Worm (Caenorhabditis elegans): ENCODE measurements around the gene chw-1.

chw-1 gene

DNA sequence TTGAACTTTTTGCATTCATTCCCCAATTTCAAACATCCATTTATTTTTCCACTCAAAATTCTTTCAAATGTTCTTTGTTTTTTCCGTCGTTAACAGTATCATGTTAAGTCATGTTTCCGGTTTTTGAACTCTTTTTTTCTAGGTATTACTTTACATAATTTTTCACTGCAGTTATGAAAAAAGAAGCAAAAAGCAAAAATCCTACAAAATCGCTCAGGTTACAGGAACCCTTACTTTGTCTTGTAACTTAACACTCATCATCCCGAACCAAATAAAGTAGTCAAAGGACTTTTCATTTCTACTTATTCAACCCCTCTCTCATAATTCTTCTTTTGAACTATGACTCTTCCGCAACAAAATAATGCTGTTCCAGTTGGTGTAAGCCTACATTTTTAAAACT, 29.4 kb downstream of the chw-1 start, which contains the start of gene aqp-5:
Gene aqp-5 (plus strand): TSS at position 301 of the 400 bp plus-strand sequence.
- TF ChIP-seq pax-1 (tag; optimal IDR thresholded peaks at IDR 0.05) = no peak
- no peak for TF ChIP-seq pqm-1 (tag; optimal IDR thresholded peaks at IDR 0.05)
- no peak for TF ChIP-seq mec-3 (tag; optimal IDR thresholded peaks at IDR 0.05; ENCODE audit: borderline replicate concordance)
- no peak for TF ChIP-seq ama-1 (optimal IDR thresholded peaks at IDR 0.05)
- TF ChIP-seq sox-2 (GFP tag; IDR thresholded peaks at IDR 0.05) = no peak
- TF ChIP-seq F13H6.1 (tag; optimal IDR thresholded peaks at IDR 0.05) = no peak
- TF ChIP-seq unc-55 (GFP tag; optimal IDR thresholded peaks at IDR 0.05) = no peak
- TF ChIP-seq sox-4 (tag; optimal IDR thresholded peaks at IDR 0.05) = no peak
- no peak for TF ChIP-seq hlh-8 (tag; optimal IDR thresholded peaks at IDR 0.05)
- TF ChIP-seq K02D7.2 (tag; optimal IDR thresholded peaks at IDR 0.05) = no peak
- no peak for TF ChIP-seq dmd-4 (tag; optimal IDR thresholded peaks at IDR 0.05; ENCODE audit: borderline replicate concordance)
- TF ChIP-seq unc-86 (tag; optimal IDR thresholded peaks at IDR 0.05) = no peak
- TF ChIP-seq Y22D7AL.16 (tag; optimal IDR thresholded peaks at IDR 0.05) = no peak
- no peak for TF ChIP-seq ceh-9 (tag; optimal IDR thresholded peaks at IDR 0.05)
- no peak for TF ChIP-seq C08G9.2 (tag; optimal IDR thresholded peaks at IDR 0.05)
- TF ChIP-seq hlh-30 (tag; optimal IDR thresholded peaks at IDR 0.05; ENCODE audit: insufficient read depth) = no peak

DNA sequence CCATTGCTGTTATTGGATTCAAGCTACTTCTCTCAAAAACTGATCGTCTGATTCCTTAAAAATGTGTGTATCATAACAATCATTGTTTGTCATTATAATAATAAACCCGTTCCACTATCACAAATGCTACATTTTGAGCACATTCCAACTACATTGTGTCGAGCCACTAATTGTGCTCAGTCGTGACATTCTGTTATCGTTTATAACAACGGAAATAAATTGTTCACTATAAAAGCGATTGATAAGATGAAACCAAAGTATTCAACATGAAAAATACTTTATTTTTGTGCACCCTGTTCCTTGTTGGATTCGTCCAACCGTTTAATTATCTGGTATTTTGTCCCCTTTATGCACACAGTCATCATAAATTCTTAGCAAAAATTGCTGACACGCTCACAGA, 31.1 kb downstream of the chw-1 start, which contains the start of gene ugt-33:
Gene ugt-33 (plus strand): TSS at position 260 of the 400 bp plus-strand sequence.
- TF ChIP-seq unc-86 (tag; optimal IDR thresholded peaks at IDR 0.05) (no peak), K09A11.1 (tag; optimal IDR thresholded peaks at IDR 0.05; ENCODE audit: insufficient read depth) (no peak)

DNA sequence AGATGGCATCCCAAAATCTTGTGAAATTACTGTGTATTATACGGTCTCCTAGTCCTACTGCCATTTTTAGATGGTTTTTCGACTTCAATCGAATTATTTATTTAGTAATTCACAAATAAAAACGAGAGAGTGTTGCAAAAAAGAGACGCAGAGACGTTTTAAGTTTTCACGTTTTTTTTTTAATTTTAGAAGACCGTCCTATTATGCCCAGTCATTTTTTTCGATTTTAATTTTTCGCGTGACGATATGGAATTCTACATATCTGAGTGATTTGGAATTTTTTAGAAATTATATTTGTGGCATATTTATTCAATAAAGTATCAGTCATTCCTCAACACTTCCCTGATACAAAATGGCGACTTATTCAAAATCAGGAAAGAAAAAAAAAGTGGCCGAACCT, 34.7 kb downstream of the chw-1 start, which contains the start of gene C35A5.4:
Gene C35A5.4 (plus strand): TSS at position 301 of the 400 bp plus-strand sequence.
- TF ChIP-seq ets-4 (tag; optimal IDR thresholded peaks at IDR 0.05) = no peak

DNA sequence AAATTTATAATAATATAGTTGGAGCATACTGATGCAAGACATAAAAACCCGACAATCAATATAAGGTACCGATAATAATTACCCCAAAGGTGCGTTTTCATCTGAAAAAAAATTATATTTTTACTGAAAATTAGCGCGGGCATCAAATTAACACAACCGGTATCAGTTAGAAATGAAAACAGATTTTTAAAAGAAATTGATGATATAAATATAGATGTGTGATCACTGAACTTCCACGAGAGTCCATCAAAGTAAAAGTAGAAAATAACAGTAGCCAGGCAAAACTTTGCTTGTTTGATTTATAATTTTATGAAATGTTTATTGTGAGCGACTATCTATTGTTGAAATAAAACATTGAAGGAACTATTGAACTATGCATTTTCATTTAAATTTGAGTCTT, 39.2 kb downstream of the chw-1 start, which contains the start of gene C35A5.3:
Gene C35A5.3 (minus strand): TSS at position 101 of the 400 bp plus-strand sequence.
- no peak for TF ChIP-seq sdc-2 (tag; optimal IDR thresholded peaks at IDR 0.05)
- no peak for TF ChIP-seq ama-1 (optimal IDR thresholded peaks at IDR 0.05)
- no peak for TF ChIP-seq mec-3 (tag; optimal IDR thresholded peaks at IDR 0.05; ENCODE audit: borderline replicate concordance)

DNA sequence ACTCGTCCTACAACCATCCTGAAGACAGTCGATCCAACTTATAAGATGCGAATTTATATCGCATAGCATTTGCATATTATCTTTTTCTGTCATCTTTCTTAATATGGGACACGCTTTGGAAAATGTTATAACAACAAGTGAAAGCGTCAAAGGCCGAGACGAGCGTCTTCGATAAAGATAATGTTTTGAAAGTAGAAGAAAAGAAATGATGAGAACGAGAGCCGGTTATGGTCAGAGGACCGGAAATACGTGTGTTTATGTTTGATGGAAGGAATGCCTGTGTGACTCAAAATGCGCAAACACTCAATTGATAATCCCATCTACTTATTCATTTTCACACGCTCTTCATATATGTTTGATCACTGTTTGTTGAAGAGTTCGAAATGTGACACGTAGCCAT, 40.9 kb downstream of the chw-1 start, which contains the start of gene C35A5.11:
Gene C35A5.11 (minus strand): TSS at position 101 of the 400 bp plus-strand sequence.
- no peak for TF ChIP-seq ceh-18 (tag; optimal IDR thresholded peaks at IDR 0.05)
- no peak for TF ChIP-seq ztf-16 (tag; optimal IDR thresholded peaks at IDR 0.05)
- TF ChIP-seq nhr-11 (tag; optimal IDR thresholded peaks at IDR 0.05) = no peak
- TF ChIP-seq ceh-6 (GFP tag; optimal IDR thresholded peaks at IDR 0.05) = no peak
- no peak for TF ChIP-seq elt-4 (tag; optimal IDR thresholded peaks at IDR 0.05)
- no peak for TF ChIP-seq dmd-4 (tag; optimal IDR thresholded peaks at IDR 0.05; ENCODE audit: borderline replicate concordance)
- TF ChIP-seq ama-1 (optimal IDR thresholded peaks at IDR 0.05) = no peak
- TF ChIP-seq hlh-15 (tag; optimal IDR thresholded peaks at IDR 0.05) = no peak
- TF ChIP-seq ceh-45 (GFP tag; IDR thresholded peaks at IDR 0.05) = no peak
- TF ChIP-seq fkh-6 (tag; optimal IDR thresholded peaks at IDR 0.05) = no peak
- TF ChIP-seq hlh-13 (GFP tag; optimal IDR thresholded peaks at IDR 0.05) = no peak
- TF ChIP-seq unc-3 (GFP tag; conservative IDR thresholded peaks at IDR 0.05) = no peak
- no peak for TF ChIP-seq unc-3 (tag; optimal IDR thresholded peaks at IDR 0.05)
- TF ChIP-seq lin-11 (tag; optimal IDR thresholded peaks at IDR 0.05) = no peak

DNA sequence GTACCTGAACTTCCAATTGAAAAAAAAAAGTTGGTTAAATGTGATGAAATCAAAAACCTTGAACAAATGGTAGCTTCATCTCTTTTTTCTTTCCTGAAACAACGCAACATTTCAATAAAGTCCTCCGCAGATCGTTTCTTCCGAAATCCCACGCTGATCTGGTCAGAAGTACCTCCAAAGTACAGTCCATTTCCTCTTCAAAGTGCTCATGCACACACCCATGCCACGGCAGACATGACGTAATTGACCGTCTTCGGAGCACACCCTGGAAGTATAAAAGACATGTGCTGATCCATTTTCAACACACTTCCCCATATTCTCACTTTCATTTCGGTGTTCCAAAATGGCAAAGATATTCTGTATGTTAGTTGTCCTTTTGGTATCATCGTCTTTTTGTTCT, 41.8 kb downstream of the chw-1 start, which contains the start of gene C35A5.10:
Gene C35A5.10 (plus strand): TSS at position 301 of the 400 bp plus-strand sequence.
- TF ChIP-seq sox-4 (tag; optimal IDR thresholded peaks at IDR 0.05) = no peak
- no peak for TF ChIP-seq hlh-8 (tag; optimal IDR thresholded peaks at IDR 0.05)
- no peak for TF ChIP-seq ceh-30 (tag; optimal IDR thresholded peaks at IDR 0.05)
- TF ChIP-seq ceh-48 (tag; optimal IDR thresholded peaks at IDR 0.05) = no peak
- no peak for TF ChIP-seq eyg-1 (tag; optimal IDR thresholded peaks at IDR 0.05)
- TF ChIP-seq mec-3 (tag; optimal IDR thresholded peaks at IDR 0.05; ENCODE audit: borderline replicate concordance) = no peak
- TF ChIP-seq pag-3 (tag; optimal IDR thresholded peaks at IDR 0.05; ENCODE audit: borderline replicate concordance) = no peak
- TF ChIP-seq ceh-14 (tag; optimal IDR thresholded peaks at IDR 0.05) = no peak
- no peak for TF ChIP-seq npax-4 (tag; optimal IDR thresholded peaks at IDR 0.05)
- no peak for TF ChIP-seq syd-9 (tag; optimal IDR thresholded peaks at IDR 0.05)
- no peak for TF ChIP-seq zip-5 (tag; optimal IDR thresholded peaks at IDR 0.05)
- no peak for TF ChIP-seq pqm-1 (tag; optimal IDR thresholded peaks at IDR 0.05)
- no peak for TF ChIP-seq ceh-22 (tag; optimal IDR thresholded peaks at IDR 0.05)
- TF ChIP-seq odd-2 (tag; optimal IDR thresholded peaks at IDR 0.05) = no peak
- TF ChIP-seq che-1 (tag; optimal IDR thresholded peaks at IDR 0.05) = no peak
- no peak for TF ChIP-seq gmeb-2 (tag; optimal IDR thresholded peaks at IDR 0.05)
